Worm (Caenorhabditis elegans): ENCODE results near the gene W07G1.1.

W07G1.1 gene

ce11 chrII:13908592-13908991 is 30.8 kb downstream of the W07G1.1 start, which contains the start of gene citk-1:
citk-1 (plus strand) TSS chrII:13908914.
- TF ChIP-seq fkh-4 (tag; optimal IDR thresholded peaks at IDR 0.05; ENCODE audit: borderline replicate concordance) (no peak), nhr-76 (tag; optimal IDR thresholded peaks at IDR 0.05) (no peak), snpc-4 (tag; optimal IDR thresholded peaks at IDR 0.05) (peak; percentile 77), nhr-85 (tag) (peak; percentile 81), irx-1 (tag; optimal IDR thresholded peaks at IDR 0.05) (no peak), rnt-1 (tag; optimal IDR thresholded peaks at IDR 0.05) (peak; percentile 86), nhr-237 (tag; optimal IDR thresholded peaks at IDR 0.05) (no peak), zip-4 (GFP tag; optimal IDR thresholded peaks at IDR 0.05) (peak; percentile 5), nhr-12 (tag; optimal IDR thresholded peaks at IDR 0.05) (no peak), elt-2 (tag; optimal IDR thresholded peaks at IDR 0.05) (peak; percentile 20), lin-35 (GFP tag; optimal IDR thresholded peaks at IDR 0.05) (peak; percentile 97 to 100), efl-3 (GFP tag; optimal IDR thresholded peaks at IDR 0.05) (no peak), lin-15B (tag; optimal IDR thresholded peaks at IDR 0.05) (peak; percentile 26), nhr-71 (tag; optimal IDR thresholded peaks at IDR 0.05) (peak; percentile 81), efl-1 (optimal IDR thresholded peaks at IDR 0.05) (peak; percentile 85 to 98), efl-1 (GFP tag; optimal IDR thresholded peaks at IDR 0.05 in 1 of 2) (peak; percentile 99 to 100), egl-13 (tag; optimal IDR thresholded peaks at IDR 0.05) (peak; percentile 32), mab-9 (GFP tag; IDR thresholded peaks at IDR 0.05) (no peak), lir-3 (tag; optimal IDR thresholded peaks at IDR 0.05; ENCODE audit: poor library complexity) (no peak), fos-1 (tag; optimal IDR thresholded peaks at IDR 0.05) (peak; percentile 63), mef-2 (tag; optimal IDR thresholded peaks at IDR 0.05) (no peak), nhr-90 (tag; optimal IDR thresholded peaks at IDR 0.05; ENCODE audit: poor library complexity) (no peak), skn-1 (tag; optimal IDR thresholded peaks at IDR 0.05) (peak; percentile 89), nhr-28 (tag; optimal IDR thresholded peaks at IDR 0.05) (no peak), nhr-47 (tag; optimal IDR thresholded peaks at IDR 0.05) (peak; percentile 81), lin-13 (GFP tag; optimal IDR thresholded peaks at IDR 0.05) (peak; percentile 76), ztf-11 (tag; optimal IDR thresholded peaks at IDR 0.05) (peak in 1 of 2 experiments; percentile 43), nhr-84 (tag; optimal IDR thresholded peaks at IDR 0.05) (no peak), sptf-1 (tag; optimal IDR thresholded peaks at IDR 0.05) (no peak), unc-30 (tag; optimal IDR thresholded peaks at IDR 0.05) (no peak), egl-27 (tag; optimal IDR thresholded peaks at IDR 0.05) (no peak), tbx-2 (tag; optimal IDR thresholded peaks at IDR 0.05) (peak; percentile 75), hlh-4 (tag; optimal IDR thresholded peaks at IDR 0.05) (no peak), nhr-77 (tag; optimal IDR thresholded peaks at IDR 0.05) (peak; percentile 84), aha-1 (tag; optimal IDR thresholded peaks at IDR 0.05) (no peak), C34B4.2 (tag; optimal IDR thresholded peaks at IDR 0.05) (no peak), snu-23 (GFP tag; optimal IDR thresholded peaks at IDR 0.05) (peak; percentile 83), zag-1 (tag; optimal IDR thresholded peaks at IDR 0.05) (no peak), pag-3 (tag; optimal IDR thresholded peaks at IDR 0.05; ENCODE audit: borderline replicate concordance, insufficient read depth) (no peak), jun-1 (tag; optimal IDR thresholded peaks at IDR 0.05) (peak; percentile 61), C16A3.4 (tag; optimal IDR thresholded peaks at IDR 0.05) (peak; percentile 83), tlp-1 (tag; optimal IDR thresholded peaks at IDR 0.05) (no peak), dsc-1 (tag; optimal IDR thresholded peaks at IDR 0.05) (peak; percentile 64), pax-3 (tag; optimal IDR thresholded peaks at IDR 0.05) (peak; percentile 10), ceh-82 (tag; optimal IDR thresholded peaks at IDR 0.05) (peak; percentile 19 to 90 (median 52)), mdl-1 (tag; optimal IDR thresholded peaks at IDR 0.05) (peak in 1 of 2 experiments; percentile 76), aly-2 (tag; optimal IDR thresholded peaks at IDR 0.05) (peak; percentile 28), pqm-1 (tag; optimal IDR thresholded peaks at IDR 0.05) (no peak), ces-1 (GFP tag; optimal IDR thresholded peaks at IDR 0.05) (no peak), lin-14 (GFP tag; optimal IDR thresholded peaks at IDR 0.05) (peak; percentile 77), ama-1 (optimal IDR thresholded peaks at IDR 0.05) (no peak), unc-130 (tag; optimal IDR thresholded peaks at IDR 0.05) (peak; percentile 74), dpl-1 (GFP tag; optimal IDR thresholded peaks at IDR 0.05) (peak; percentile 98 to 99 (median 98)), xbp-1 (tag; optimal IDR thresholded peaks at IDR 0.05) (peak; percentile 80)

Data from whole organism, L1 larva.